Worm (Caenorhabditis elegans): ENCODE measurements around the gene C01G5.25.

- no peak for TF ChIP-seq ceh-36 (tag; optimal IDR thresholded peaks at IDR 0.05)
- TF ChIP-seq hmg-4 (GFP tag; optimal IDR thresholded peaks at IDR 0.05): no peak
- no peak for TF ChIP-seq flt-1 (GFP tag; IDR thresholded peaks at IDR 0.05)
- TF ChIP-seq sea-1 (GFP tag; conservative IDR thresholded peaks at IDR 0.05): no peak
Measured at ce11 chrIV:6562039-6562438, 20.6 kb downstream of the C01G5.25 start.
